Fruit fly (Drosophila melanogaster) whole organism, wandering third instar larva: ENCODE measurements around the gene dsx.

Experiments
- CG9705 ChIP-seq: fragments of 200-800 bp; sonication (Bioruptor generic); optimal IDR thresholded peaks from 2 replicates; lab custom pipeline; 2018; ENCODE audit warnings: missing biosample characterization, mild to moderate bottlenecking, missing genetic modification characterization
- CrebA ChIP-seq: fragments of 200-800 bp; sonication (Bioruptor generic); optimal IDR thresholded peaks from 2 replicates; lab custom pipeline; 2016; ENCODE audit warnings: missing biosample characterization, mild to moderate bottlenecking, missing genetic modification characterization, borderline replicate concordance
- Dfd ChIP-seq: fragments of >200 bp; optimal IDR thresholded peaks from 2 replicates; lab custom pipeline; 2017; ENCODE audit warnings: missing biosample characterization, missing genetic modification characterization
- Dif ChIP-seq: fragments of 200-275, 200-300 bp; sonication (Bioruptor generic); optimal IDR thresholded peaks from 2 replicates; lab custom pipeline; 2018; ENCODE audit warnings: missing biosample characterization, missing genetic modification characterization; ENCODE audit not compliant: partially characterized antibody
- GATAd ChIP-seq: sonication (Bioruptor generic); optimal IDR thresholded peaks from 2 replicates; lab custom pipeline; 2016; ENCODE audit warnings: missing biosample characterization, missing genetic modification characterization
- HLH106 ChIP-seq: fragments of 200-800 bp; optimal IDR thresholded peaks from 3 replicates; lab custom pipeline; 2019; ENCODE audit warnings: missing biosample characterization, mild to moderate bottlenecking, missing genetic modification characterization, moderate library complexity
- Hnf4 ChIP-seq: fragments of 200-800 bp; sonication (Bioruptor generic); optimal IDR thresholded peaks from 2 replicates; lab custom pipeline; 2016; ENCODE audit warnings: missing biosample characterization, mild to moderate bottlenecking, missing genetic modification characterization
- Hr78 ChIP-seq: fragments of >200 bp; optimal IDR thresholded peaks from 2 replicates; lab custom pipeline; 2017; ENCODE audit warnings: missing biosample characterization, missing genetic modification characterization
- Mio ChIP-seq: sonication (Bioruptor generic); optimal IDR thresholded peaks from 2 replicates; lab custom pipeline; 2016; ENCODE audit warnings: missing biosample characterization, missing genetic modification characterization
- N ChIP-seq: fragments of >200 bp; optimal IDR thresholded peaks from 2 replicates; lab custom pipeline; 2018; ENCODE audit warnings: missing biosample characterization, missing external identifiers, missing genetic modification characterization
- OdsH ChIP-seq: fragments of 200-800 bp; sonication (Bioruptor generic); optimal IDR thresholded peaks from 2 replicates; lab custom pipeline; 2016; ENCODE audit warnings: missing biosample characterization, mild to moderate bottlenecking, missing genetic modification characterization
- Rel ChIP-seq, 2 experiments: fragments of 200-800 bp; sonication (Bioruptor generic) in 1 of 2; optimal IDR thresholded peaks; 2 replicates in 1 of 2; 3 replicates in 1 of 2; lab custom pipeline; 2016 to 2019; ENCODE audit warnings: mild to moderate bottlenecking in 2 of 2, missing biosample characterization in 2 of 2, missing genetic modification characterization in 2 of 2, moderate library complexity in 1 of 2
- Vsx2 ChIP-seq: fragments of 200-300, 225-300 bp; sonication (Bioruptor generic); optimal IDR thresholded peaks from 2 replicates; lab custom pipeline; 2018; ENCODE audit warnings: missing biosample characterization, missing genetic modification characterization; ENCODE audit not compliant: partially characterized antibody
- br ChIP-seq: fragments of 200-800 bp; sonication (Bioruptor generic); optimal IDR thresholded peaks from 2 replicates; lab custom pipeline; 2016; ENCODE audit warnings: missing biosample characterization, missing genetic modification characterization
- brk ChIP-seq: fragments of 200-800 bp; sonication (Bioruptor generic); optimal IDR thresholded peaks from 2 replicates; lab custom pipeline; 2016; ENCODE audit warnings: missing biosample characterization, mild to moderate bottlenecking, missing genetic modification characterization
- dl ChIP-seq, 2 experiments: fragments of 175-275, 200-275 bp in 1 of 2; fragments of 200-275 bp in 1 of 2; sonication (Bioruptor generic); optimal IDR thresholded peaks; lab custom pipeline; 2018; ENCODE audit warnings: mild to moderate bottlenecking in 2 of 2, missing biosample characterization in 2 of 2, missing genetic modification characterization in 2 of 2, moderate library complexity in 2 of 2; ENCODE audit not compliant: partially characterized antibody in 2 of 2, insufficient read depth in 1 of 2
- dmrt93B ChIP-seq: fragments of 200-800 bp; sonication (Bioruptor generic); optimal IDR thresholded peaks from 2 replicates; lab custom pipeline; 2018; ENCODE audit warnings: missing biosample characterization, mild to moderate bottlenecking, missing genetic modification characterization
- dsf ChIP-seq: sonication (Bioruptor generic); optimal IDR thresholded peaks from 2 replicates; lab custom pipeline; 2016; ENCODE audit warnings: missing biosample characterization, missing genetic modification characterization, borderline replicate concordance
- fru ChIP-seq: fragments of 200-800 bp; sonication (Bioruptor generic); optimal IDR thresholded peaks from 3 replicates; lab custom pipeline; 2016; ENCODE audit warnings: missing biosample characterization, mild to moderate bottlenecking, missing genetic modification characterization
- jim ChIP-seq: fragments of 175-275, 200-325 bp; sonication (Bioruptor generic); optimal IDR thresholded peaks from 2 replicates; lab custom pipeline; 2016; ENCODE audit warnings: missing biosample characterization, mild to moderate bottlenecking, missing genetic modification characterization
- lola ChIP-seq: fragments of >200 bp; optimal IDR thresholded peaks from 2 replicates; lab custom pipeline; 2017; ENCODE audit warnings: missing biosample characterization, missing genetic modification characterization
- psq ChIP-seq: fragments of 200-800 bp; sonication (Bioruptor generic); optimal IDR thresholded peaks from 3 replicates; lab custom pipeline; 2017; ENCODE audit warnings: missing biosample characterization, mild to moderate bottlenecking, missing genetic modification characterization, moderate library complexity
- rgr ChIP-seq: fragments of 200-800 bp; sonication (Bioruptor generic); optimal IDR thresholded peaks from 3 replicates; lab custom pipeline; 2016; ENCODE audit warnings: missing biosample characterization, mild to moderate bottlenecking, missing genetic modification characterization
- sage ChIP-seq: fragments of 200-800 bp; sonication (Bioruptor generic); optimal IDR thresholded peaks from 2 replicates; lab custom pipeline; 2016; ENCODE audit warnings: missing biosample characterization, mild to moderate bottlenecking, missing genetic modification characterization
- sv ChIP-seq: fragments of 200-800 bp; sonication (Bioruptor generic); optimal IDR thresholded peaks from 3 replicates; lab custom pipeline; 2016; ENCODE audit warnings: missing biosample characterization, missing genetic modification characterization
- tai ChIP-seq: sonication (Bioruptor generic); optimal IDR thresholded peaks from 2 replicates; lab custom pipeline; 2016; ENCODE audit warnings: missing biosample characterization, missing genetic modification characterization
- woc ChIP-seq: sonication (Bioruptor generic); optimal IDR thresholded peaks from 2 replicates; lab custom pipeline; 2016; ENCODE audit warnings: missing biosample characterization, mild to moderate bottlenecking, missing genetic modification characterization

dsx gene

dm6 chr3R:7999530-8000116 lies 32.4 kb upstream of the dsx start, which contains the start of gene PIG-H:
Gene PIG-H (plus strand): TSS chr3R:7999832.
- TF ChIP-seq N (GFP tag; lab: Kevin White, UChicago) (peak; percentile 20), rgr (GFP tag; lab: Kevin White, UChicago) (no peak), tai (GFP tag; lab: Kevin White, UChicago) (peak; percentile 46), brk (GFP tag; lab: Kevin White, UChicago) (peak; percentile 52), HLH106 (tag; lab: Kevin White, UChicago) (no peak), Dif (GFP tag; lab: Kevin White, UChicago) (peak; percentile 60)

dm6 chr3R:7998778-7999177 lies 31.6 kb upstream of the dsx start:
- TF ChIP-seq Dfd (no peak), Mio (no peak)

- no peak for TF ChIP-seq psq (GFP tag; lab: Kevin White, UChicago)
These were observed 28.5 kb upstream of the dsx start, which contains the start of gene Elovl7 for dm6 chr3R:7995722-7996121. Gene Elovl7 (minus strand): TSS chr3R:7995852.

- TF ChIP-seq brk (GFP tag; lab: Kevin White, UChicago) (no peak), Dfd (no peak), psq (GFP tag; lab: Kevin White, UChicago) (no peak), Vsx2 (no peak), Hr78 (GFP tag; lab: Kevin White, UChicago) (no peak), CrebA (GFP tag; lab: Kevin White, UChicago) (no peak), fru (GFP tag; lab: Kevin White, UChicago) (no peak), sage (GFP tag; lab: Kevin White, UChicago) (no peak), br (GFP tag; lab: Kevin White, UChicago) (no peak), sv (GFP tag; lab: Kevin White, UChicago) (no peak), lola (no peak), CG9705 (no peak), dsf (no peak), dl (GFP tag; optimal IDR thresholded peaks at IDR 0.05; lab: Kevin White, UChicago; ENCODE audit: insufficient read depth in 1 of 2, partially characterized antibody in 2 of 2) (no peak), dmrt93B (GFP tag; lab: Kevin White, UChicago) (no peak), woc (GFP tag; lab: Kevin White, UChicago) (no peak)
These were observed 27.4 kb upstream of the dsx start for dm6 chr3R:7994629-7995028.

dm6 chr3R:7993506-7993905 lies 26.3 kb upstream of the dsx start:
- TF ChIP-seq Dif (GFP tag; lab: Kevin White, UChicago) = peak; percentile 27
- TF ChIP-seq CrebA (GFP tag; lab: Kevin White, UChicago) = no peak
- TF ChIP-seq brk (GFP tag; lab: Kevin White, UChicago) = no peak
- no peak for TF ChIP-seq Mio
- no peak for TF ChIP-seq rgr (GFP tag; lab: Kevin White, UChicago)
- peak; percentile 72 for TF ChIP-seq Dfd
- no peak for TF ChIP-seq Rel (GFP tag; optimal IDR thresholded peaks at IDR 0.05; lab: Kevin White, UChicago)
- peak; percentile 2 for TF ChIP-seq Rel (tag; optimal IDR thresholded peaks at IDR 0.05; lab: Kevin White, UChicago)
- no peak for TF ChIP-seq N (GFP tag; lab: Kevin White, UChicago)
- TF ChIP-seq psq (GFP tag; lab: Kevin White, UChicago) = no peak
- no peak for TF ChIP-seq dl (GFP tag; optimal IDR thresholded peaks at IDR 0.05; lab: Kevin White, UChicago; ENCODE audit: insufficient read depth in 1 of 2, partially characterized antibody in 2 of 2)
- TF ChIP-seq, all 38 proteins: peak for 3

- TF ChIP-seq dmrt93B (GFP tag; lab: Kevin White, UChicago) (no peak), jim (GFP tag; lab: Kevin White, UChicago) (no peak), GATAd (GFP tag; lab: Kevin White, UChicago) (no peak), Hnf4 (GFP tag; lab: Kevin White, UChicago) (no peak), lola (no peak), tai (GFP tag; lab: Kevin White, UChicago) (no peak), Hr78 (GFP tag; lab: Kevin White, UChicago) (no peak), OdsH (GFP tag; lab: Kevin White, UChicago) (no peak), sage (GFP tag; lab: Kevin White, UChicago) (no peak), fru (GFP tag; lab: Kevin White, UChicago) (no peak), N (GFP tag; lab: Kevin White, UChicago) (no peak)
These were observed 24.9 kb upstream of the dsx start for dm6 chr3R:7992100-7992499.
